Fruit fly (Drosophila melanogaster) whole organism, embryonic: ENCODE results near the gene mthl14.

Experiments
- Awh ChIP-seq: fragments of 200-800 bp; sonication (Bioruptor generic); IDR thresholded peaks from 2 replicates; pipeline ENCODE4, ENCODE4 v1.3.6; 2022; ENCODE audit warnings: missing biosample characterization, missing genetic modification characterization
- CG1024 ChIP-seq: fragments of 200-800 bp; sonication (Bioruptor generic); IDR thresholded peaks from 2 replicates; pipeline ENCODE4 v1.3.6; 2022; ENCODE audit warnings: missing biosample characterization, missing genetic modification characterization
- CG10431 ChIP-seq: fragments of 200-800 bp; sonication (Bioruptor generic); optimal IDR thresholded peaks from 3 replicates; lab custom pipeline; 2018; ENCODE audit warnings: missing biosample characterization, mild to moderate bottlenecking, missing genetic modification characterization
- CG11504 ChIP-seq: fragments of 200-800 bp; sonication (Bioruptor generic); optimal IDR thresholded peaks from 3 replicates; lab custom pipeline; 2019; ENCODE audit warnings: missing biosample characterization, mild to moderate bottlenecking, missing genetic modification characterization, moderate library complexity
- CG1233 ChIP-seq: fragments of 200-800 bp; sonication (Bioruptor generic); optimal IDR thresholded peaks from 4 replicates; lab custom pipeline; 2018; ENCODE audit warnings: missing biosample characterization, mild to moderate bottlenecking, missing genetic modification characterization
- CG13296 ChIP-seq: fragments of 200-800 bp; sonication (Bioruptor generic); optimal IDR thresholded peaks from 3 replicates; lab custom pipeline; 2018; ENCODE audit warnings: missing biosample characterization, mild to moderate bottlenecking, missing genetic modification characterization
- CG17912 ChIP-seq: fragments of 200-800 bp; sonication (Bioruptor generic); optimal IDR thresholded peaks from 2 replicates; lab custom pipeline; 2018; ENCODE audit warnings: missing biosample characterization, mild to moderate bottlenecking, missing genetic modification characterization
- CG2199 ChIP-seq: fragments of 200-800 bp; sonication (Bioruptor generic); IDR thresholded peaks from 3 replicates; pipeline ENCODE4 v1.3.6; 2022; ENCODE audit warnings: missing biosample characterization, missing genetic modification characterization
- CG2202 ChIP-seq: fragments of 200-800 bp; sonication (Bioruptor generic); optimal IDR thresholded peaks from 2 replicates; lab custom pipeline; 2018; ENCODE audit warnings: missing biosample characterization, mild to moderate bottlenecking, missing genetic modification characterization
- CG30403 ChIP-seq: fragments of 200-800 bp; sonication (Bioruptor generic); optimal IDR thresholded peaks from 3 replicates; lab custom pipeline; 2016; ENCODE audit warnings: missing biosample characterization, missing genetic modification characterization
- CG31365 ChIP-seq: fragments of 200-800 bp; sonication (Bioruptor generic); optimal IDR thresholded peaks from 2 replicates; lab custom pipeline; 2018; ENCODE audit warnings: missing biosample characterization, mild to moderate bottlenecking, missing genetic modification characterization
- CG33213 ChIP-seq: fragments of 200-800 bp; sonication (Bioruptor generic); optimal IDR thresholded peaks from 3 replicates; lab custom pipeline; 2016; ENCODE audit warnings: missing biosample characterization, missing genetic modification characterization
- CG3995 ChIP-seq: fragments of 200-800 bp; sonication (Bioruptor generic); optimal IDR thresholded peaks from 3 replicates; lab custom pipeline; 2016; ENCODE audit warnings: missing biosample characterization, missing genetic modification characterization
- CG4730 ChIP-seq: fragments of 200-800 bp; sonication (Bioruptor generic); IDR thresholded peaks from 2 replicates; pipeline ENCODE4 v1.3.6; 2022; ENCODE audit warnings: missing biosample characterization, missing genetic modification characterization
- CG7357 ChIP-seq: fragments of 200-800 bp; sonication (Bioruptor generic); IDR thresholded peaks from 3 replicates; pipeline ENCODE4 v1.3.6; 2022; ENCODE audit warnings: missing biosample characterization, missing genetic modification characterization
- CG7786 ChIP-seq: fragments of 200-800 bp; sonication (Bioruptor generic); optimal IDR thresholded peaks from 2 replicates; lab custom pipeline; 2016; ENCODE audit warnings: missing biosample characterization, missing genetic modification characterization
- CG8924 ChIP-seq: fragments of 200-800 bp; optimal IDR thresholded peaks from 3 replicates; lab custom pipeline; 2019; ENCODE audit warnings: missing biosample characterization, mild to moderate bottlenecking, missing genetic modification characterization, moderate library complexity
- CG9609 ChIP-seq: fragments of 200-800 bp; sonication (Bioruptor generic); optimal IDR thresholded peaks from 3 replicates; lab custom pipeline; 2016; ENCODE audit warnings: missing biosample characterization, missing genetic modification characterization
- CG9932 ChIP-seq: fragments of 200-800 bp; sonication (Bioruptor generic); IDR thresholded peaks from 2 replicates; pipeline ENCODE4 v1.3.6; 2022; ENCODE audit warnings: missing biosample characterization, missing genetic modification characterization
- Doc2 ChIP-seq: fragments of 200-800 bp; sonication (Bioruptor generic); IDR thresholded peaks from 2 replicates; pipeline ENCODE4 v1.3.6; 2022; ENCODE audit warnings: missing biosample characterization, missing genetic modification characterization
- Dref ChIP-seq: fragments of 200-800 bp; sonication (Bioruptor generic); IDR thresholded peaks from 2 replicates; pipeline ENCODE4 v1.3.6; 2022; ENCODE audit warnings: missing biosample characterization, missing genetic modification characterization
- E2f2 ChIP-seq: fragments of 200-800 bp; sonication (Bioruptor generic); IDR thresholded peaks from 2 replicates; pipeline ENCODE4 v1.3.6; 2022; ENCODE audit warnings: missing biosample characterization, missing genetic modification characterization
- HLH54F ChIP-seq: fragments of 200-800 bp; sonication (Bioruptor generic); optimal IDR thresholded peaks from 3 replicates; lab custom pipeline; 2016; ENCODE audit warnings: missing biosample characterization, missing genetic modification characterization
- Hr78 ChIP-seq, 2 experiments: fragments of 200-800 bp in 1 of 2; fragments of >200 bp in 1 of 2; sonication (Bioruptor generic) in 1 of 2; optimal IDR thresholded peaks; 2 replicates each; lab custom pipeline; 2017 to 2019; ENCODE audit warnings: missing biosample characterization in 2 of 2, missing genetic modification characterization in 2 of 2, mild to moderate bottlenecking in 1 of 2, moderate library complexity in 1 of 2
- NC2α ChIP-seq: fragments of 200-800 bp; sonication (Bioruptor generic); optimal IDR thresholded peaks from 2 replicates; lab custom pipeline; 2016; ENCODE audit warnings: missing biosample characterization, missing genetic modification characterization
- Optix ChIP-seq: fragments of 200-800 bp; sonication (Bioruptor generic); IDR thresholded peaks from 3 replicates; pipeline ENCODE4 v1.3.6; 2022; ENCODE audit warnings: missing biosample characterization, missing genetic modification characterization
- Scr ChIP-seq: fragments of 200-800 bp; sonication (Bioruptor generic); IDR thresholded peaks from 2 replicates; pipeline ENCODE4 v1.3.6; 2022; ENCODE audit warnings: missing biosample characterization, missing genetic modification characterization; ENCODE audit not compliant: partially characterized antibody
- Stat92E ChIP-seq, 3 experiments: fragments of >200 bp in 2 of 3; fragments of 200-800 bp in 1 of 3; sonication (Bioruptor generic) in 1 of 3; optimal IDR thresholded peaks; 2 replicates each; lab custom pipeline; 2017 to 2019; ENCODE audit warnings: missing biosample characterization in 3 of 3, missing genetic modification characterization in 3 of 3, mild to moderate bottlenecking in 1 of 3, moderate library complexity in 1 of 3
- Tbp ChIP-seq: fragments of >200 bp; optimal IDR thresholded peaks from 2 replicates; lab custom pipeline; 2018; ENCODE audit warnings: missing biosample characterization, missing genetic modification characterization
- ac ChIP-seq: fragments of 200-800 bp; sonication (Bioruptor generic); optimal IDR thresholded peaks from 3 replicates; lab custom pipeline; 2017; ENCODE audit warnings: missing biosample characterization, mild to moderate bottlenecking, missing genetic modification characterization
- aop ChIP-seq: fragments of 200-800 bp; sonication (Bioruptor generic); IDR thresholded peaks from 2 replicates; pipeline ENCODE4 v1.3.6; 2022; ENCODE audit warnings: missing biosample characterization, missing genetic modification characterization
- bigmax ChIP-seq: fragments of 200-800 bp; sonication (Bioruptor generic); optimal IDR thresholded peaks from 2 replicates; lab custom pipeline; 2018; ENCODE audit warnings: missing biosample characterization, mild to moderate bottlenecking, missing genetic modification characterization
- br ChIP-seq: fragments of >200 bp; optimal IDR thresholded peaks from 2 replicates; lab custom pipeline; 2017
- cwo ChIP-seq: fragments of 200-800 bp; sonication (Bioruptor generic); optimal IDR thresholded peaks from 3 replicates; lab custom pipeline; 2017; ENCODE audit warnings: missing biosample characterization, missing genetic modification characterization, mild to moderate bottlenecking, moderate library complexity, missing genetic modification reagents
- dysf ChIP-seq: fragments of 200-800 bp; sonication (Bioruptor generic); IDR thresholded peaks from 3 replicates; pipeline ENCODE4 v1.3.6; 2022; ENCODE audit warnings: missing biosample characterization, missing genetic modification characterization
- gt ChIP-seq: fragments of 200-800 bp; sonication (Bioruptor generic); IDR thresholded peaks from 2 replicates; pipeline ENCODE4 v1.3.6; 2022; ENCODE audit warnings: missing biosample characterization, missing genetic modification characterization
- jing ChIP-seq: fragments of 200-800 bp; sonication (Bioruptor generic); optimal IDR thresholded peaks from 2 replicates; lab custom pipeline; 2018; ENCODE audit warnings: missing biosample characterization, mild to moderate bottlenecking, missing genetic modification characterization
- maf-S ChIP-seq: fragments of 200-800 bp; sonication (Bioruptor generic); optimal IDR thresholded peaks from 2 replicates; lab custom pipeline; 2016; ENCODE audit warnings: missing biosample characterization, missing genetic modification characterization
- nerfin-2 ChIP-seq: fragments of 200-800 bp; sonication (Bioruptor generic); IDR thresholded peaks from 2 replicates; pipeline ENCODE4 v1.3.6; 2022; ENCODE audit warnings: missing biosample characterization, missing genetic modification characterization; ENCODE audit not compliant: partially characterized antibody
- prd ChIP-seq, 3 experiments: fragments of >200 bp in 2 of 3; fragments of 200-800 bp in 1 of 3; sonication (Bioruptor generic) in 1 of 3; optimal IDR thresholded peaks in 2 of 3; IDR thresholded peaks in 1 of 3; 2 replicates in 2 of 3; 3 replicates in 1 of 3; pipeline versions ENCODE4 v1.3.6 to Lab custom; 2017 to 2022; ENCODE audit warnings: missing biosample characterization in 1 of 3, missing genetic modification characterization in 1 of 3
- pum ChIP-seq: fragments of 200-800 bp; sonication (Bioruptor generic); optimal IDR thresholded peaks from 2 replicates; lab custom pipeline; 2016; ENCODE audit warnings: missing biosample characterization, missing genetic modification characterization
- ranshi ChIP-seq: fragments of 200-800 bp; sonication (Bioruptor generic); IDR thresholded peaks from 2 replicates; pipeline ENCODE4 v1.3.6; 2022; ENCODE audit warnings: missing biosample characterization, missing genetic modification characterization
- tgo ChIP-seq: fragments of 200-800 bp; sonication (Bioruptor generic); IDR thresholded peaks from 3 replicates; pipeline ENCODE4 v1.3.6; 2022; ENCODE audit warnings: missing biosample characterization, missing genetic modification characterization
- tio ChIP-seq: fragments of 200-800 bp; sonication (Bioruptor generic); optimal IDR thresholded peaks from 2 replicates; lab custom pipeline; 2017; ENCODE audit warnings: missing biosample characterization, missing genetic modification characterization, inconsistent platforms
- tll ChIP-seq, 2 experiments: fragments of 200-800 bp in 1 of 2; fragments of >200 bp in 1 of 2; sonication (Bioruptor generic) in 1 of 2; optimal IDR thresholded peaks; 2 replicates each; lab custom pipeline; 2017 to 2019; ENCODE audit warnings: missing biosample characterization in 2 of 2, missing genetic modification characterization in 2 of 2, mild to moderate bottlenecking in 1 of 2, moderate library complexity in 1 of 2
- toy ChIP-seq: fragments of 200-800 bp; sonication (Bioruptor generic); IDR thresholded peaks from 2 replicates; pipeline ENCODE4 v1.3.6; 2022; ENCODE audit warnings: missing biosample characterization, missing genetic modification characterization
- tx ChIP-seq: fragments of 200-800 bp; sonication (Bioruptor generic); optimal IDR thresholded peaks from 2 replicates; lab custom pipeline; 2016; ENCODE audit warnings: missing biosample characterization, missing genetic modification characterization
- vvl ChIP-seq: fragments of 200-800 bp; sonication (Bioruptor generic); IDR thresholded peaks from 2 replicates; pipeline ENCODE4 v1.3.6; 2022; ENCODE audit warnings: missing biosample characterization, missing genetic modification characterization
- z ChIP-seq: fragments of 200-800 bp; sonication (Bioruptor generic); IDR thresholded peaks from 3 replicates; pipeline ENCODE4 v1.3.6; 2022; ENCODE audit warnings: missing biosample characterization, missing genetic modification characterization
- zfh1 ChIP-seq: fragments of 200-800 bp; sonication (Bioruptor generic); IDR thresholded peaks from 3 replicates; pipeline ENCODE4 v1.3.6; 2022; ENCODE audit warnings: missing biosample characterization, missing genetic modification characterization

mthl14 gene

DNA sequence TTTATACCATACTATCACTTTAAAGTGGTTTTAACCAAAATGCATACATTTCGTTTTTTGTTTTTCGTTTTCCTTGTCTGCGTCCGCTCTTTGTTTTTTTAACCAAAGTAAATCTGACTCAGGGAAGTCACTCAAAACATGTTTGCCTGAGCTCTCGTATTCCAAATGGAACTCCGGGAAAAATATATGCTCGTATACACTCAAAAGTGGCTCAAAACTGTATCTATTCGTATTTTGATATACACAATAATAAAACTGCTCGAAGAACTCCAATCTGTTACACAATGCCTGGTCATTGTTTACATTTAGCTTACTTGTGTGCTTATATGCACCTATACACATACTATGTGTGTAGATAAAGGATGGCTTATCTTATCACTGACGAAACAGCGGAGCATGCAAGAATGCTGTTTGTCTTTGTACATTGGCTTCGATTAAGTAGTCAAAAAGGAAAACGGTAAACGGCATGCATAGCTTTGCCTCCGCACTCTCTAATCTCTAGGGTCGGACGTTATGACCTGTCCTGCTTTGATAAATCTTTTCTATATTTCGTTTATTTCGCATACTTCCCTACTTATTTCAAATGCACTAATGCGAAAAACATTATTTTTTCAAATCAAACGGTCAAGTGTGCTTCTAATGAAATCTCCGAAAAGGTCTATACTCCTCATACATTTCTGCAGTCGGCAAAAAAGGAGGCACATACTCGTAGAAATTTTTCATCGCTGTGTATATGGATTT lies 23.6 kb downstream of the mthl14 start, which contains the start of gene miple2 (continued):
- TF ChIP-seq nerfin-2 (no peak), Scr (GFP tag; lab: Robert Waterston, UW) (no peak), HLH54F (GFP tag; lab: Kevin White, UChicago) (peak; percentile 49), tio (no peak), ranshi (GFP tag; lab: Robert Waterston, UW) (no peak), CG30403 (peak; percentile 63), CG3995 (GFP tag; lab: Kevin White, UChicago) (no peak), tx (GFP tag; lab: Kevin White, UChicago) (peak; percentile 24), E2f2 (GFP tag; lab: Robert Waterston, UW) (no peak), ac (peak; percentile 40), Doc2 (GFP tag; lab: Robert Waterston, UW) (no peak), CG4730 (GFP tag; lab: Robert Waterston, UW) (no peak), gt (GFP tag; lab: Robert Waterston, UW) (no peak), cwo (peak; percentile 32), Tbp (GFP tag; lab: Kevin White, UChicago) (no peak), bigmax (peak; percentile 7), zfh1 (0 out of 3 replicates have a peak, but pooled peaks have one; percentile 6), Hr78 (GFP tag; optimal IDR thresholded peaks at IDR 0.05; lab: Kevin White, UChicago) (peak in 1 of 2 experiments; percentile 93), jing (GFP tag; lab: Kevin White, UChicago) (no peak), CG10431 (GFP tag; lab: Kevin White, UChicago) (peak; percentile 47), Optix (no peak), CG8924 (peak; percentile 34), CG2199 (no peak), CG7786 (GFP tag; lab: Kevin White, UChicago) (peak; percentile 46), prd (optimal IDR thresholded peaks at IDR 0.05; lab: Kevin White, UChicago) (no peak), prd (GFP tag; IDR thresholded peaks at IDR 0.05; lab: Robert Waterston, UW) (peak; percentile 44; the same call in 1 of the 3 replicates), CG2202 (tag; lab: Kevin White, UChicago) (peak; percentile 54), dysf (no peak), CG7357 (no peak), CG13296 (GFP tag; lab: Kevin White, UChicago) (peak; percentile 32), CG33213 (GFP tag; lab: Kevin White, UChicago) (peak; percentile 37), Stat92E (GFP tag; optimal IDR thresholded peaks at IDR 0.05; lab: Kevin White, UChicago) (peak in 1 of 3 experiments; percentile 16), vvl (GFP tag; lab: Robert Waterston, UW) (no peak), CG9609 (GFP tag; lab: Kevin White, UChicago) (no peak), maf-S (GFP tag; lab: Kevin White, UChicago) (peak; percentile 2), z (GFP tag; lab: Robert Waterston, UW) (peak; percentile 98), CG11504 (peak; percentile 53), pum (peak; percentile 39), CG9932 (GFP tag; lab: Robert Waterston, UW) (no peak), CG1024 (GFP tag; lab: Robert Waterston, UW) (0 out of 2 replicates have a peak, but pooled peaks have one; percentile 26), CG17912 (GFP tag; lab: Kevin White, UChicago) (peak; percentile 55), tll (GFP tag; optimal IDR thresholded peaks at IDR 0.05; lab: Kevin White, UChicago) (peak in 1 of 2 experiments; percentile 72), CG1233 (peak; percentile 61), br (no peak), aop (no peak), Awh (GFP tag; lab: Robert Waterston, UW) (0 out of 2 replicates have a peak, but pooled peaks have one; percentile 31), NC2α (GFP tag; lab: Kevin White, UChicago) (no peak), CG31365 (tag; lab: Kevin White, UChicago) (peak; percentile 27), tgo (GFP tag; lab: Robert Waterston, UW) (no peak), Dref (no peak), toy (GFP tag; lab: Robert Waterston, UW) (no peak)
